Fruit fly (Drosophila melanogaster): ENCODE data around the gene sol.

Gene sol

dm6 chrX:21349800-21350309 is at the start of gene sol, which contains the start of gene peng:
Gene sol (plus strand): TSS chrX:21350280.
Gene peng (minus strand): TSS chrX:21349843.
- peak; percentile 79 for TF ChIP-seq CG1620 (GFP tag; optimal IDR thresholded peaks at IDR 0.05)
- peak; percentile 80 for TF ChIP-seq Crg-1 (GFP tag; optimal IDR thresholded peaks at IDR 0.05)
- TF ChIP-seq cic (GFP tag; optimal IDR thresholded peaks at IDR 0.05) = no peak
- TF ChIP-seq toe (GFP tag; optimal IDR thresholded peaks at IDR 0.05) = peak; percentile 66
- TF ChIP-seq CG7101 (tag; optimal IDR thresholded peaks at IDR 0.05) = peak; percentile 79
- peak; percentile 46 for TF ChIP-seq tj (GFP tag; optimal IDR thresholded peaks at IDR 0.05)
- peak; percentile 29 for TF ChIP-seq ovo (GFP tag; optimal IDR thresholded peaks at IDR 0.05)
- peak; percentile 72 for TF ChIP-seq pad (GFP tag; optimal IDR thresholded peaks at IDR 0.05)
- no peak for TF ChIP-seq Hr96 (GFP tag; optimal IDR thresholded peaks at IDR 0.05)
- no peak for TF ChIP-seq cnc (optimal IDR thresholded peaks at IDR 0.05)
- TF ChIP-seq Clk (GFP tag; optimal IDR thresholded peaks at IDR 0.05) = peak; percentile 26
- TF ChIP-seq CG5204 (GFP tag; optimal IDR thresholded peaks at IDR 0.05) = no peak
- peak; percentile 68 for TF ChIP-seq bab1 (GFP tag; optimal IDR thresholded peaks at IDR 0.05)
- no peak for TF ChIP-seq kay (GFP tag; ENCODE audit: borderline replicate concordance)
- TF ChIP-seq CG33017 (tag; optimal IDR thresholded peaks at IDR 0.05) = peak; percentile 2
- no peak for TF ChIP-seq CG12768 (GFP tag; optimal IDR thresholded peaks at IDR 0.05)
- TF ChIP-seq Mnt (GFP tag; optimal IDR thresholded peaks at IDR 0.05) = peak; percentile 98
- peak; percentile 97 for TF ChIP-seq CG14711 (tag; optimal IDR thresholded peaks at IDR 0.05)
- peak; percentile 80 for TF ChIP-seq CG11617 (GFP tag; optimal IDR thresholded peaks at IDR 0.05)
- TF ChIP-seq CG7045 (GFP tag; optimal IDR thresholded peaks at IDR 0.05) = no peak

DNA sequence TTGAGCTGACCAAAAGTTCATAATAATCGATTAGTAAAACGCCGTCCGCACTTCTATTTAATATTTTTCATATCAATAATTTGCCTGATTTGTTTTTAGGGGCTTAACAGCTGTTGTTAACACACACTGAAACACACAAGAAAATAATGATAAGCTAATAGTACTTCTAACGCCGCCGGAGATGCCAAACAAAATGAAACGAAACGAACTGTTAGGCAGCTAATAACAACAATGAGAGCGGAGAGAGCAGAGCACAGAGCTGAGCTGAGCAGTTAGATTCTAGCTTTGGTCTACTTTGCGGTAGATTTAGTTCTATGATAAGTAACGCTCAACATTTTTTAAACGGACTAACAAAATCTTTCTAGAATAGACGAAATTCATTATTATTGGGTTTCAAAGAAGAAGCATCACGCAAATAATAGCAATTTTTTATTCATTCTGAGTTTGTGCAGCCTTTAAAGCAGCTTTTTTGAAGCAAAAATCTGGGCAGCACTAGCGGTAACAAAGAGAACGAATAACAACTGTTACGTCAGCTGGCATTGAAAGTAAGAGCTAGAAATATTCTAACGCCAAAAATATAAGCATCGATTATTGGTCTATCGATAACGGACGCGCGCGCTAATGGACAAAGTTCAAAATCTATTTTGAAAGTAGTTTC is 43.5 kb upstream of the sol start, which contains the start of gene Abca3:
Gene Abca3, minus strand, starts transcription at position 181 of the 658 bp plus-strand sequence.
- peak; percentile 44 for TF ChIP-seq Mnt (GFP tag; optimal IDR thresholded peaks at IDR 0.05)
- peak; percentile 33 for TF ChIP-seq tj (GFP tag; optimal IDR thresholded peaks at IDR 0.05)
- no peak for TF ChIP-seq Clk (GFP tag; optimal IDR thresholded peaks at IDR 0.05)
- TF ChIP-seq CG14711 (tag; optimal IDR thresholded peaks at IDR 0.05) = peak; percentile 70
- TF ChIP-seq kay (GFP tag; ENCODE audit: borderline replicate concordance) = peak; percentile 78
- TF ChIP-seq pad (GFP tag; optimal IDR thresholded peaks at IDR 0.05) = peak; percentile 63
- TF ChIP-seq CG12768 (GFP tag; optimal IDR thresholded peaks at IDR 0.05) = peak; percentile 45
- TF ChIP-seq cic (GFP tag; optimal IDR thresholded peaks at IDR 0.05) = no peak
- TF ChIP-seq Crg-1 (GFP tag; optimal IDR thresholded peaks at IDR 0.05) = peak; percentile 59
- peak; percentile 70 for TF ChIP-seq Hr96 (GFP tag; optimal IDR thresholded peaks at IDR 0.05)
- TF ChIP-seq CG7101 (tag; optimal IDR thresholded peaks at IDR 0.05) = peak; percentile 79
- peak; percentile 66 for TF ChIP-seq CG11617 (GFP tag; optimal IDR thresholded peaks at IDR 0.05)
- TF ChIP-seq CG33017 (tag; optimal IDR thresholded peaks at IDR 0.05) = peak; percentile 54
- peak; percentile 33 for TF ChIP-seq CG7045 (GFP tag; optimal IDR thresholded peaks at IDR 0.05)
- peak; percentile 63 for TF ChIP-seq toe (GFP tag; optimal IDR thresholded peaks at IDR 0.05)
- peak; percentile 66 for TF ChIP-seq CG1620 (GFP tag; optimal IDR thresholded peaks at IDR 0.05)
- peak; percentile 51 for TF ChIP-seq ovo (GFP tag; optimal IDR thresholded peaks at IDR 0.05)
- peak; percentile 60 for TF ChIP-seq CG5204 (GFP tag; optimal IDR thresholded peaks at IDR 0.05)
- TF ChIP-seq cnc (optimal IDR thresholded peaks at IDR 0.05) = no peak
- TF ChIP-seq bab1 (GFP tag; optimal IDR thresholded peaks at IDR 0.05) = peak; percentile 59

- TF ChIP-seq ovo (GFP tag; optimal IDR thresholded peaks at IDR 0.05) (no peak), Mnt (GFP tag; optimal IDR thresholded peaks at IDR 0.05) (peak; percentile 22), CG1620 (GFP tag; optimal IDR thresholded peaks at IDR 0.05) (peak; percentile 6), tj (GFP tag; optimal IDR thresholded peaks at IDR 0.05) (peak; percentile 53), CG14711 (tag; optimal IDR thresholded peaks at IDR 0.05) (no peak), cnc (optimal IDR thresholded peaks at IDR 0.05) (peak; percentile 50 to 83), CG12768 (GFP tag; optimal IDR thresholded peaks at IDR 0.05) (no peak), bab1 (GFP tag; optimal IDR thresholded peaks at IDR 0.05) (peak; percentile 42)
Observed at dm6 chrX:21315852-21316251, 34.2 kb upstream of the sol start, which contains the start of gene Rpt6. Gene Rpt6 (plus strand): TSS chrX:21316052.

- TF ChIP-seq CG12768 (GFP tag; optimal IDR thresholded peaks at IDR 0.05) = no peak
Observed at dm6 chrX:21317422-21317821, 32.7 kb upstream of the sol start, which contains the start of gene CG1801. Gene CG1801 (minus strand): TSS chrX:21317522.

dm6 chrX:21319202-21319772 is 30.8 kb upstream of the sol start, which contains the start of the genes SLIRP1 and anox:
Gene SLIRP1 (minus strand): TSS chrX:21319296.
Gene anox (minus strand): TSS chrX:21319296.
- TF ChIP-seq Clk (GFP tag; optimal IDR thresholded peaks at IDR 0.05) (peak; percentile 16), CG14711 (tag; optimal IDR thresholded peaks at IDR 0.05) (peak; percentile 82), cic (GFP tag; optimal IDR thresholded peaks at IDR 0.05) (peak; percentile 76), CG33017 (tag; optimal IDR thresholded peaks at IDR 0.05) (peak; percentile 67), Crg-1 (GFP tag; optimal IDR thresholded peaks at IDR 0.05) (peak; percentile 84), ovo (GFP tag; optimal IDR thresholded peaks at IDR 0.05) (peak; percentile 55), kay (GFP tag; ENCODE audit: borderline replicate concordance) (no peak), pad (GFP tag; optimal IDR thresholded peaks at IDR 0.05) (peak; percentile 75), toe (GFP tag; optimal IDR thresholded peaks at IDR 0.05) (peak; percentile 67), CG7101 (tag; optimal IDR thresholded peaks at IDR 0.05) (peak; percentile 89), Hr96 (GFP tag; optimal IDR thresholded peaks at IDR 0.05) (no peak), tj (GFP tag; optimal IDR thresholded peaks at IDR 0.05) (peak; percentile 85), Mnt (GFP tag; optimal IDR thresholded peaks at IDR 0.05) (peak; percentile 56), CG7045 (GFP tag; optimal IDR thresholded peaks at IDR 0.05) (peak; percentile 65), cnc (optimal IDR thresholded peaks at IDR 0.05) (no peak), CG12768 (GFP tag; optimal IDR thresholded peaks at IDR 0.05) (peak; percentile 76), CG1620 (GFP tag; optimal IDR thresholded peaks at IDR 0.05) (peak; percentile 83), CG11617 (GFP tag; optimal IDR thresholded peaks at IDR 0.05) (peak; percentile 80), CG5204 (GFP tag; optimal IDR thresholded peaks at IDR 0.05) (peak; percentile 77), bab1 (GFP tag; optimal IDR thresholded peaks at IDR 0.05) (peak; percentile 81)
